Fruit fly (Drosophila melanogaster): ENCODE measurements around the gene shps.

The shps gene

dm6 chr3R:24230423-24231205 lies 48.8 kb upstream of the shps start, which contains the start of gene mask (continued):
- TF ChIP-seq Eip75B (GFP tag; optimal IDR thresholded peaks at IDR 0.05): peak; percentile 79
- no peak for TF ChIP-seq Smox (GFP tag; optimal IDR thresholded peaks at IDR 0.05)
- peak; percentile 76 for TF ChIP-seq CG9139 (GFP tag; optimal IDR thresholded peaks at IDR 0.05)
- no peak for TF ChIP-seq CG4318 (GFP tag; optimal IDR thresholded peaks at IDR 0.05)
- TF ChIP-seq Gug (GFP tag; IDR thresholded peaks at IDR 0.05): no peak; the same call in 1 of the 2 replicates
- TF ChIP-seq Hr39 (GFP tag; optimal IDR thresholded peaks at IDR 0.05): peak; percentile 79
- TF ChIP-seq CG11294 (GFP tag; IDR thresholded peaks at IDR 0.05): no peak
- TF ChIP-seq CG34406 (GFP tag; optimal IDR thresholded peaks at IDR 0.05): peak; percentile 74
- TF ChIP-seq esn (GFP tag; optimal IDR thresholded peaks at IDR 0.05): peak; percentile 86
- TF ChIP-seq Eip78C (GFP tag): peak; percentile 89
- TF ChIP-seq Sox15 (GFP tag; optimal IDR thresholded peaks at IDR 0.05): peak; percentile 15
- no peak for TF ChIP-seq svp (GFP tag)
- peak; percentile 27; the same call in 1 of the 3 replicates for TF ChIP-seq CG8119 (GFP tag; IDR thresholded peaks at IDR 0.05)
- peak; percentile 54 for TF ChIP-seq CG10669 (GFP tag; optimal IDR thresholded peaks at IDR 0.05)
- no peak for TF ChIP-seq Eip93F (GFP tag; optimal IDR thresholded peaks at IDR 0.05)
- TF ChIP-seq OdsH (GFP tag; optimal IDR thresholded peaks at IDR 0.05): peak; percentile 72
- TF ChIP-seq Sox14 (GFP tag; optimal IDR thresholded peaks at IDR 0.05): peak; percentile 38
- no peak for TF ChIP-seq Hr38 (GFP tag; optimal IDR thresholded peaks at IDR 0.05)
- peak; percentile 33 for TF ChIP-seq dac (GFP tag; optimal IDR thresholded peaks at IDR 0.05)
- peak; percentile 83 for TF ChIP-seq Met (GFP tag; optimal IDR thresholded peaks at IDR 0.05)

- TF ChIP-seq fkh (GFP tag; optimal IDR thresholded peaks at IDR 0.05) (peak; percentile 2), svp (GFP tag) (no peak), Met (GFP tag; optimal IDR thresholded peaks at IDR 0.05) (no peak), CG6163 (GFP tag; IDR thresholded peaks at IDR 0.05) (peak; percentile 81), Blimp-1 (GFP tag; optimal IDR thresholded peaks at IDR 0.05) (no peak), Eip93F (GFP tag; optimal IDR thresholded peaks at IDR 0.05) (no peak), Eip78C (GFP tag) (peak; percentile 48), Eip75B (GFP tag; optimal IDR thresholded peaks at IDR 0.05) (no peak)
Measured at dm6 chr3R:24231206-24231502, 48.2 kb upstream of the shps start.

- TF ChIP-seq Ets21C (GFP tag; optimal IDR thresholded peaks at IDR 0.05) (no peak), CG31627 (GFP tag; optimal IDR thresholded peaks at IDR 0.05) (no peak), OdsH (GFP tag; optimal IDR thresholded peaks at IDR 0.05) (no peak), esn (GFP tag; optimal IDR thresholded peaks at IDR 0.05) (no peak), topi (GFP tag; optimal IDR thresholded peaks at IDR 0.05) (no peak), CG4318 (GFP tag; optimal IDR thresholded peaks at IDR 0.05) (no peak), CG9139 (GFP tag; optimal IDR thresholded peaks at IDR 0.05) (no peak), CG16779 (tag; optimal IDR thresholded peaks at IDR 0.05) (no peak), Eip75B (GFP tag; optimal IDR thresholded peaks at IDR 0.05) (no peak), Hr38 (GFP tag; optimal IDR thresholded peaks at IDR 0.05) (no peak)
Measured at dm6 chr3R:24231914-24232313, 47.5 kb upstream of the shps start.

- TF ChIP-seq Gug (GFP tag; IDR thresholded peaks at IDR 0.05) (0 out of 2 replicates have a peak, but pooled peaks have one; percentile 25), OdsH (GFP tag; optimal IDR thresholded peaks at IDR 0.05) (no peak), esn (GFP tag; optimal IDR thresholded peaks at IDR 0.05) (peak; percentile 13), Ets21C (GFP tag; optimal IDR thresholded peaks at IDR 0.05) (no peak), CG6163 (GFP tag; IDR thresholded peaks at IDR 0.05) (peak; percentile 31; the same call in 1 of the 3 replicates), fkh (GFP tag; optimal IDR thresholded peaks at IDR 0.05) (peak; percentile 59), Eip78C (GFP tag) (peak; percentile 60), CG10631 (GFP tag; optimal IDR thresholded peaks at IDR 0.05) (no peak), pdm3 (GFP tag; optimal IDR thresholded peaks at IDR 0.05) (no peak), CG16779 (tag; optimal IDR thresholded peaks at IDR 0.05) (no peak), Hr39 (GFP tag; optimal IDR thresholded peaks at IDR 0.05) (no peak), CG31627 (GFP tag; optimal IDR thresholded peaks at IDR 0.05) (no peak), eg (GFP tag; IDR thresholded peaks at IDR 0.05) (0 out of 3 replicates have a peak, but pooled peaks have one; percentile 48), Sox14 (GFP tag; optimal IDR thresholded peaks at IDR 0.05) (peak; percentile 72), CG15336 (GFP tag; IDR thresholded peaks at IDR 0.05) (0 out of 2 replicates have a peak, but pooled peaks have one; percentile 8), CG6854 (GFP tag; optimal IDR thresholded peaks at IDR 0.05) (peak; percentile 21), dsx (GFP tag; optimal IDR thresholded peaks at IDR 0.05; ENCODE audit: poor library complexity, severe bottlenecking) (peak; percentile 64), ss (GFP tag; optimal IDR thresholded peaks at IDR 0.05) (peak in 1 of 2 experiments; percentile 44), Ets96B (tag; optimal IDR thresholded peaks at IDR 0.05) (peak; percentile 11), net (GFP tag; optimal IDR thresholded peaks at IDR 0.05) (no peak), CG11902 (GFP tag; optimal IDR thresholded peaks at IDR 0.05) (no peak), CG7368 (GFP tag; optimal IDR thresholded peaks at IDR 0.05) (no peak), vri (GFP tag; optimal IDR thresholded peaks at IDR 0.05) (no peak), fd59A (GFP tag; optimal IDR thresholded peaks at IDR 0.05) (peak; percentile 38), CG3032 (tag; optimal IDR thresholded peaks at IDR 0.05) (peak; percentile 36)
Measured at dm6 chr3R:24233366-24234161, 45.8 kb upstream of the shps start.

All from whole organism, prepupa.